Worm (Caenorhabditis elegans): ENCODE measurements around the gene F09G8.5.

The F09G8.5 gene

DNA sequence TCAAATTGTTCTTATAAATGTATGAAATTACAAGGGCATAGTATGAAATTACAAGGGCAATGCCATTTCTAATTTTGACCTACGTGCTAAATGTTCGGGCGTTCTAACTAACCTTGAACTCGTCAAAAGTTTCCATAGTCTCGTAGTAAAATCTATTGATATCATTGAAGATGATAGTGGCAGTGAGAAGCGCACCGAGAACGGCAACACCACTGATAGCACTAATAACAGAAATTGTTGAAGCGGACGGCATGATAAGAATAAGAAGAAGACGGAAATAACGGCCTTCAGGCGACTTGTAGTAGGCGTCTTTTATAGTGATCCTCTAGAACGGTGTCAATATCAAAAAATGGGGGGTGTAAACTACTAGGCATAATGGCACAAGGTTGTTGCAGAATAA is 8.6 kb downstream of the F09G8.5 start, which contains the start of gene col-91:
Gene col-91, minus strand, starts transcription at position 288 of the 400 bp plus-strand sequence.
- TF ChIP-seq elt-3 (tag; optimal IDR thresholded peaks at IDR 0.05) (peak in 3 of 6 experiments; percentile 3 to 42 (median 36)), lin-14 (GFP tag; optimal IDR thresholded peaks at IDR 0.05) (peak; percentile 40), fos-1 (tag; optimal IDR thresholded peaks at IDR 0.05) (no peak)

ce11 chrIII:8265753-8266152 is 11.0 kb downstream of the F09G8.5 start, which contains the start of gene mrps-9:
Gene mrps-9 (plus strand): TSS chrIII:8266062.
- TF ChIP-seq nhr-71 (tag; optimal IDR thresholded peaks at IDR 0.05) (no peak), snu-23 (GFP tag; optimal IDR thresholded peaks at IDR 0.05) (peak; percentile 30), lin-14 (GFP tag; optimal IDR thresholded peaks at IDR 0.05) (peak; percentile 38), lin-35 (GFP tag; optimal IDR thresholded peaks at IDR 0.05) (peak; percentile 27 to 41), dpl-1 (GFP tag; optimal IDR thresholded peaks at IDR 0.05) (peak; percentile 11 to 64 (median 37)), nhr-20 (tag; optimal IDR thresholded peaks at IDR 0.05) (peak; percentile 0), nhr-84 (tag; optimal IDR thresholded peaks at IDR 0.05) (no peak), ceh-82 (tag; optimal IDR thresholded peaks at IDR 0.05) (no peak), aha-1 (tag; optimal IDR thresholded peaks at IDR 0.05) (no peak), lir-3 (tag; optimal IDR thresholded peaks at IDR 0.05; ENCODE audit: poor library complexity) (peak; percentile 30), swsn-7 (tag; optimal IDR thresholded peaks at IDR 0.05) (peak; percentile 15), blmp-1 (tag; optimal IDR thresholded peaks at IDR 0.05) (peak; percentile 78), xbp-1 (tag; optimal IDR thresholded peaks at IDR 0.05) (peak; percentile 9), lsy-2 (tag; optimal IDR thresholded peaks at IDR 0.05) (peak in 1 of 2 experiments; percentile 60), rnt-1 (tag; optimal IDR thresholded peaks at IDR 0.05) (peak; percentile 26), efl-1 (optimal IDR thresholded peaks at IDR 0.05) (peak; percentile 30 to 36), efl-1 (GFP tag; optimal IDR thresholded peaks at IDR 0.05 in 1 of 2) (peak; percentile 31 to 92), ama-1 (optimal IDR thresholded peaks at IDR 0.05) (no peak)

DNA sequence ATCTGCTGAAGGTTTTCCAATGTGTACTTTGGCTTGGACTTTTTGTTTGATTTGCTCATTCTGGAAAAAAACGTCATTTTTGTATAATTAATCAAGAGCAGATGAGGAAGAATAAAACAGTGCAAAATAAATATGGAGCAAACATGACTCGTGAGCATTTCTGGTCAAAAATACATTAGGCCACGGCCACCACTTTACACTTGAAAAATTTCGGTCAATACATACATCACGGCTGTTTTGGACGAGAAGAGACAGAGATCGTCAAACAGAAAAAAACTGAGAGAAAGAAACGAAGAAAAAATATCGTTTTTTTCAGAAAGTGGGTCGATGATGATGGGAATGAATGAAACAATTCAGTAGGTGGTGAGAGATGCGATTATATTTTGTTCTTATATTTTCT is 13.5 kb downstream of the F09G8.5 start, which contains the start of the genes F09G8.7 and crn-7:
Gene F09G8.7, minus strand, starts transcription at position 60 of the 400 bp plus-strand sequence.
Gene crn-7, plus strand, starts transcription at position 236 of the 400 bp plus-strand sequence.
- TF ChIP-seq lin-35 (GFP tag; optimal IDR thresholded peaks at IDR 0.05) (peak; percentile 23 to 31), nhr-47 (tag; optimal IDR thresholded peaks at IDR 0.05) (no peak), dpl-1 (GFP tag; optimal IDR thresholded peaks at IDR 0.05) (peak in 2 of 3 experiments; percentile 36 to 44), efl-1 (optimal IDR thresholded peaks at IDR 0.05) (peak; percentile 32 to 36), efl-1 (GFP tag; optimal IDR thresholded peaks at IDR 0.05 in 1 of 2) (peak in 1 of 2 experiments; percentile 17), skn-1 (tag; optimal IDR thresholded peaks at IDR 0.05) (peak; percentile 25), ceh-82 (tag; optimal IDR thresholded peaks at IDR 0.05) (peak in 1 of 3 experiments; percentile 31), unc-98 (GFP tag; IDR thresholded peaks at IDR 0.05) (no peak), rnt-1 (tag; optimal IDR thresholded peaks at IDR 0.05) (peak; percentile 45), lsy-2 (tag; optimal IDR thresholded peaks at IDR 0.05) (peak in 1 of 2 experiments; percentile 55), swsn-7 (tag; optimal IDR thresholded peaks at IDR 0.05) (no peak), egl-27 (tag; optimal IDR thresholded peaks at IDR 0.05) (no peak), snu-23 (GFP tag; optimal IDR thresholded peaks at IDR 0.05) (peak; percentile 33), lin-15B (tag; optimal IDR thresholded peaks at IDR 0.05) (peak; percentile 15), lir-3 (tag; optimal IDR thresholded peaks at IDR 0.05; ENCODE audit: poor library complexity) (peak; percentile 24), blmp-1 (tag; optimal IDR thresholded peaks at IDR 0.05) (peak; percentile 46), nhr-77 (tag; optimal IDR thresholded peaks at IDR 0.05) (no peak), nhr-237 (tag; optimal IDR thresholded peaks at IDR 0.05) (no peak)

- no peak for TF ChIP-seq sox-4 (tag; optimal IDR thresholded peaks at IDR 0.05)
- no peak for TF ChIP-seq nhr-85 (tag)
- TF ChIP-seq sup-37 (GFP tag; optimal IDR thresholded peaks at IDR 0.05) = no peak
- TF ChIP-seq fkh-4 (tag; optimal IDR thresholded peaks at IDR 0.05; ENCODE audit: borderline replicate concordance) = no peak
- TF ChIP-seq nhr-11 (tag; optimal IDR thresholded peaks at IDR 0.05) = no peak
- no peak for TF ChIP-seq ces-1 (GFP tag; optimal IDR thresholded peaks at IDR 0.05)
- no peak for TF ChIP-seq dsc-1 (tag; optimal IDR thresholded peaks at IDR 0.05)
- TF ChIP-seq unc-130 (tag; optimal IDR thresholded peaks at IDR 0.05) = no peak
- TF ChIP-seq lin-14 (GFP tag; optimal IDR thresholded peaks at IDR 0.05) = no peak
- TF ChIP-seq zag-1 (tag; optimal IDR thresholded peaks at IDR 0.05) = no peak
- no peak for TF ChIP-seq C34B4.2 (tag; optimal IDR thresholded peaks at IDR 0.05)
- no peak for TF ChIP-seq ceh-90 (tag; optimal IDR thresholded peaks at IDR 0.05)
- no peak for TF ChIP-seq nhr-12 (tag; optimal IDR thresholded peaks at IDR 0.05)
- no peak for TF ChIP-seq sptf-1 (tag; optimal IDR thresholded peaks at IDR 0.05)
- TF ChIP-seq irx-1 (tag; optimal IDR thresholded peaks at IDR 0.05) = no peak
- no peak for TF ChIP-seq efl-3 (GFP tag; optimal IDR thresholded peaks at IDR 0.05)
- TF ChIP-seq pqm-1 (tag; optimal IDR thresholded peaks at IDR 0.05) = no peak
These were observed 17.0 kb downstream of the F09G8.5 start, which contains the start of the genes mps-4 and F09G8.10 for ce11 chrIII:8271676-8272225. Gene mps-4 (minus strand): TSS chrIII:8271776. Gene F09G8.10 (minus strand): TSS chrIII:8272175.

Measured in whole organism, L1 larva.